Fruit fly (Drosophila melanogaster) whole organism, embryonic: ENCODE measurements around the gene CG10948.
A peak's percentile ranks its signal among the peaks of the same experiment; 100 is the strongest.

ENCODE experiments used
- Bdp1 ChIP-seq: fragments of 200-800 bp; sonication (Bioruptor generic); optimal IDR thresholded peaks from 3 replicates; lab custom pipeline; 2016; ENCODE audit warnings: missing biosample characterization, missing genetic modification characterization
- C15 ChIP-seq: fragments of 200-800 bp; sonication (Bioruptor generic); IDR thresholded peaks from 3 replicates; pipeline ENCODE4 v1.3.6; 2022; ENCODE audit warnings: missing biosample characterization, missing genetic modification characterization
- CG1024 ChIP-seq: fragments of 200-800 bp; sonication (Bioruptor generic); IDR thresholded peaks from 2 replicates; pipeline ENCODE4 v1.3.6; 2022; ENCODE audit warnings: missing biosample characterization, missing genetic modification characterization
- CG11093 ChIP-seq: fragments of 200-800 bp; sonication (Bioruptor generic); IDR thresholded peaks from 3 replicates; pipeline ENCODE4 v1.3.6; 2022; ENCODE audit warnings: missing biosample characterization, missing genetic modification characterization
- CG12769 ChIP-seq: fragments of 200-800 bp; sonication (Bioruptor generic); optimal IDR thresholded peaks from 2 replicates; lab custom pipeline; 2019; ENCODE audit warnings: missing biosample characterization, mild to moderate bottlenecking, missing genetic modification characterization, moderate library complexity
- CG14441 ChIP-seq: fragments of 200-800 bp; sonication (Bioruptor generic); IDR thresholded peaks from 2 replicates; pipeline ENCODE4 v1.3.6; 2022; ENCODE audit warnings: missing biosample characterization, missing genetic modification characterization
- CG14965 ChIP-seq: fragments of 200-800 bp; sonication (Bioruptor generic); optimal IDR thresholded peaks from 2 replicates; lab custom pipeline; 2016; ENCODE audit warnings: missing biosample characterization, missing genetic modification characterization, borderline replicate concordance
- CG15696 ChIP-seq: fragments of 200-800 bp; sonication (Bioruptor generic); optimal IDR thresholded peaks from 2 replicates; lab custom pipeline; 2019; ENCODE audit warnings: missing biosample characterization, mild to moderate bottlenecking, missing genetic modification characterization, moderate library complexity
- CG1647 ChIP-seq: fragments of 200-800 bp; sonication (Bioruptor generic); optimal IDR thresholded peaks from 3 replicates; lab custom pipeline; 2016; ENCODE audit warnings: missing biosample characterization, missing genetic modification characterization
- CG2129 ChIP-seq: fragments of 200-800 bp; sonication (Bioruptor generic); IDR thresholded peaks from 2 replicates; pipeline ENCODE4 v1.3.6; 2022; ENCODE audit warnings: missing biosample characterization, missing genetic modification characterization; ENCODE audit not compliant: partially characterized antibody
- CG2199 ChIP-seq: fragments of 200-800 bp; sonication (Bioruptor generic); IDR thresholded peaks from 3 replicates; pipeline ENCODE4 v1.3.6; 2022; ENCODE audit warnings: missing biosample characterization, missing genetic modification characterization
- CG2678 ChIP-seq: fragments of 200-800 bp; sonication (Bioruptor generic); optimal IDR thresholded peaks from 3 replicates; lab custom pipeline; 2019; ENCODE audit warnings: missing biosample characterization, mild to moderate bottlenecking, missing genetic modification characterization, moderate library complexity
- CG3065 ChIP-seq: fragments of 200-800 bp; sonication (Bioruptor generic); optimal IDR thresholded peaks from 2 replicates; lab custom pipeline; 2016; ENCODE audit warnings: missing biosample characterization, missing genetic modification characterization
- CG33557 ChIP-seq: fragments of 200-800 bp; sonication (Bioruptor generic); optimal IDR thresholded peaks from 2 replicates; lab custom pipeline; 2019; ENCODE audit warnings: missing biosample characterization, mild to moderate bottlenecking, missing genetic modification characterization, moderate library complexity
- CG3407 ChIP-seq: fragments of 200-800 bp; sonication (Bioruptor generic); optimal IDR thresholded peaks from 2 replicates; lab custom pipeline; 2018; ENCODE audit warnings: missing biosample characterization, mild to moderate bottlenecking, missing genetic modification characterization
- CG4820 ChIP-seq: fragments of 200-800 bp; sonication (Bioruptor generic); optimal IDR thresholded peaks from 3 replicates; lab custom pipeline; 2016; ENCODE audit warnings: missing biosample characterization, missing genetic modification characterization
- CG6689 ChIP-seq: fragments of 200-800 bp; sonication (Bioruptor generic); IDR thresholded peaks from 2 replicates; pipeline ENCODE4 v1.3.6; 2022; ENCODE audit warnings: missing biosample characterization, missing genetic modification characterization
- CG7987 ChIP-seq: fragments of 200-800 bp; sonication (Bioruptor generic); optimal IDR thresholded peaks from 2 replicates; lab custom pipeline; 2018; ENCODE audit warnings: missing biosample characterization, mild to moderate bottlenecking, missing genetic modification characterization, moderate library complexity
- CG8290 ChIP-seq, 3 experiments: fragments of 200-800 bp; sonication (Bioruptor generic); optimal IDR thresholded peaks; 2 replicates each; lab custom pipeline; 2016 to 2019; ENCODE audit warnings: missing biosample characterization in 3 of 3, missing genetic modification characterization in 3 of 3, mild to moderate bottlenecking in 2 of 3, moderate library complexity in 1 of 3
- Chrac-16 ChIP-seq: fragments of 200-800 bp; sonication (Bioruptor generic); optimal IDR thresholded peaks from 3 replicates; lab custom pipeline; 2016; ENCODE audit warnings: missing biosample characterization, missing genetic modification characterization
- Dbx ChIP-seq: fragments of 200-800 bp; sonication (Bioruptor generic); IDR thresholded peaks from 3 replicates; pipeline ENCODE4 v1.3.6; 2022; ENCODE audit warnings: missing biosample characterization, missing genetic modification characterization
- Dip2 ChIP-seq: fragments of 200-800 bp; sonication (Bioruptor generic); IDR thresholded peaks from 2 replicates; pipeline ENCODE4 v1.3.6; 2022; ENCODE audit warnings: missing biosample characterization, missing genetic modification characterization
- E2f1 ChIP-seq: fragments of 200-800 bp; sonication (Bioruptor generic); IDR thresholded peaks from 2 replicates; pipeline ENCODE4 v1.3.6; 2022; ENCODE audit warnings: missing biosample characterization, missing genetic modification characterization
- Hmr ChIP-seq: fragments of 200-800 bp; sonication (Bioruptor generic); optimal IDR thresholded peaks from 3 replicates; lab custom pipeline; 2017; ENCODE audit warnings: mild to moderate bottlenecking, missing biosample characterization, missing genetic modification reagents, missing genetic modification characterization
- Med ChIP-seq: fragments of 200-800 bp; sonication (Bioruptor generic); peaks from one replicate; lab custom pipeline; 2016; ENCODE audit warnings: missing biosample characterization, missing genetic modification characterization, mild to moderate bottlenecking, inconsistent platforms, moderate library complexity
- Nf-YA ChIP-seq: fragments of 200-800 bp; sonication (Bioruptor generic); IDR thresholded peaks from 2 replicates; pipeline ENCODE4 v1.3.6; 2022; ENCODE audit warnings: missing biosample characterization, missing genetic modification characterization
- PHDP ChIP-seq: fragments of 200-800 bp; sonication (Bioruptor generic); optimal IDR thresholded peaks from 3 replicates; lab custom pipeline; 2018; ENCODE audit warnings: missing biosample characterization, mild to moderate bottlenecking, missing genetic modification characterization, moderate library complexity
- Rfx ChIP-seq: fragments of 200-800 bp; sonication (Bioruptor generic); IDR thresholded peaks from 2 replicates; pipeline ENCODE4 v1.3.6; 2022; ENCODE audit warnings: missing biosample characterization, missing genetic modification characterization
- abd-A ChIP-seq: fragments of 200-800 bp; sonication (Bioruptor generic); optimal IDR thresholded peaks from 3 replicates; lab custom pipeline; 2019; ENCODE audit warnings: missing biosample characterization, mild to moderate bottlenecking, missing genetic modification characterization, moderate library complexity
- crol ChIP-seq: fragments of 200-800 bp; sonication (Bioruptor generic); IDR thresholded peaks from 2 replicates; pipeline ENCODE4 v1.3.6; 2022; ENCODE audit warnings: missing biosample characterization, missing genetic modification characterization
- dan ChIP-seq: fragments of 200-800 bp; sonication (Bioruptor generic); IDR thresholded peaks from 2 replicates; pipeline ENCODE4 v1.3.6; 2022; ENCODE audit warnings: missing biosample characterization, missing genetic modification characterization
- dimm ChIP-seq: fragments of 200-800 bp; sonication (Bioruptor generic); IDR thresholded peaks from 2 replicates; pipeline ENCODE4 v1.3.6; 2022; ENCODE audit warnings: missing biosample characterization, missing genetic modification characterization
- dysf ChIP-seq: fragments of 200-800 bp; sonication (Bioruptor generic); IDR thresholded peaks from 3 replicates; pipeline ENCODE4 v1.3.6; 2022; ENCODE audit warnings: missing biosample characterization, missing genetic modification characterization
- fu2 ChIP-seq: fragments of 200-800 bp; sonication (Bioruptor generic); optimal IDR thresholded peaks from 2 replicates; lab custom pipeline; 2016; ENCODE audit warnings: missing biosample characterization, missing genetic modification characterization
- gsb ChIP-seq: fragments of 200-800 bp; sonication (Bioruptor generic); IDR thresholded peaks from 2 replicates; pipeline ENCODE4 v1.3.6; 2022; ENCODE audit warnings: missing biosample characterization, missing genetic modification characterization
- ham ChIP-seq: fragments of 200-800 bp; sonication (Bioruptor generic); IDR thresholded peaks from 2 replicates; pipeline ENCODE4 v1.3.6; 2022; ENCODE audit warnings: missing biosample characterization, missing genetic modification characterization
- kah ChIP-seq: fragments of 200-800 bp; sonication (Bioruptor generic); optimal IDR thresholded peaks from 2 replicates; lab custom pipeline; 2018; ENCODE audit warnings: missing biosample characterization, mild to moderate bottlenecking, missing genetic modification characterization
- onecut ChIP-seq: fragments of 200-800 bp; sonication (Bioruptor generic); IDR thresholded peaks from 2 replicates; pipeline ENCODE4 v1.3.6; 2022; ENCODE audit warnings: missing biosample characterization, missing genetic modification characterization
- otp ChIP-seq: fragments of 200-800 bp; sonication (Bioruptor generic); IDR thresholded peaks from 3 replicates; pipeline ENCODE4, ENCODE4 v1.3.6; 2022; ENCODE audit warnings: missing biosample characterization, missing genetic modification characterization
- pros ChIP-seq: fragments of 200-800 bp; sonication (Bioruptor generic); optimal IDR thresholded peaks from 3 replicates; lab custom pipeline; 2019; ENCODE audit warnings: missing biosample characterization, mild to moderate bottlenecking, missing genetic modification characterization, moderate library complexity
- schlank ChIP-seq: fragments of 200-800 bp; sonication (Bioruptor generic); optimal IDR thresholded peaks from 2 replicates; lab custom pipeline; 2018; ENCODE audit warnings: missing biosample characterization, mild to moderate bottlenecking, missing genetic modification characterization
- sd ChIP-seq: fragments of 200-800 bp; sonication (Bioruptor generic); optimal IDR thresholded peaks from 3 replicates; lab custom pipeline; 2018; ENCODE audit warnings: missing biosample characterization, mild to moderate bottlenecking, missing genetic modification characterization, moderate library complexity
- sens-2 ChIP-seq: fragments of 200-800 bp; sonication (Bioruptor generic); IDR thresholded peaks from 2 replicates; pipeline ENCODE4 v1.3.6; 2022; ENCODE audit warnings: missing biosample characterization, missing genetic modification characterization
- sima ChIP-seq: fragments of 200-800 bp; sonication (Bioruptor generic); optimal IDR thresholded peaks from 2 replicates; lab custom pipeline; 2016; ENCODE audit warnings: missing biosample characterization, missing genetic modification characterization
- so ChIP-seq: fragments of 200-800 bp; sonication (Bioruptor generic); IDR thresholded peaks from 3 replicates; pipeline ENCODE4 v1.3.6; 2022; ENCODE audit warnings: missing biosample characterization, missing genetic modification characterization
- sr ChIP-seq: fragments of 200-800 bp; sonication (Bioruptor generic); IDR thresholded peaks from 3 replicates; pipeline ENCODE4 v1.3.6; 2022; ENCODE audit warnings: missing biosample characterization, missing genetic modification characterization
- unpg ChIP-seq: fragments of 200-800 bp; sonication (Bioruptor generic); optimal IDR thresholded peaks from 3 replicates; lab custom pipeline; 2018; ENCODE audit warnings: missing biosample characterization, mild to moderate bottlenecking, missing genetic modification characterization, moderate library complexity
- wor ChIP-seq: fragments of 200-800 bp; sonication (Bioruptor generic); IDR thresholded peaks from 2 replicates; pipeline ENCODE4 v1.3.6; 2022; ENCODE audit warnings: missing biosample characterization, missing genetic modification characterization

The CG10948 gene

DNA sequence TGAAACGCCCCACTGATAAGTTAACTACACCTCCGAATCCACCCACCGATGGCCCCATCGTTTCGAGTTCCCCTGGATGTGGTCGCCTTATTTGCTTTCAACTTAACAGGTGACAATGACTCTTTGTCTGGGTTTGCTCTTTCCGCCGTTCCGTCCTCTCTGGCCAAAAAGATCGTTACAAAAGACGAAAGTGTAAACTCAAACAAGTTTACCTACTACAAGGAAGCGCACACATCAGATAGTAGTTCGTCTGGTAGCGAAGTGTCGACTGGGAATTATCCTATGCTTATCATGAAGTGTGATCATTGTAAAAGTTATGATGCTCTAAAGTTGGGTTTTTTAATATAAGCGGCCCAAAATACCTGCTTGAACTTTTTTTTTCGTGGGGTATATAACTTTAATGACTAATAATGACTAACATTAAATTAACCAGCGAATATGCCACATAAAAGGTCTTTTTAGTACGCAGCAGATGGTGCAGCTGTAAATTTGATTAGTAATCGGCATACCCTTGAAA, 51.1 kb downstream of the CG10948 start (continued):
- peak; percentile 0 for TF ChIP-seq fu2 (GFP tag; lab: Kevin White, UChicago)
- peak; percentile 39 for TF ChIP-seq PHDP
- peak; percentile 32 for TF ChIP-seq CG2678 (tag; lab: Kevin White, UChicago)
- TF ChIP-seq CG3407 (GFP tag; lab: Kevin White, UChicago), result peak; percentile 27
- no peak for TF ChIP-seq ham (GFP tag; lab: Robert Waterston, UW)
- peak; percentile 29; the same call in 1 of the 2 replicates for TF ChIP-seq CG6689 (GFP tag; lab: Robert Waterston, UW)

DNA sequence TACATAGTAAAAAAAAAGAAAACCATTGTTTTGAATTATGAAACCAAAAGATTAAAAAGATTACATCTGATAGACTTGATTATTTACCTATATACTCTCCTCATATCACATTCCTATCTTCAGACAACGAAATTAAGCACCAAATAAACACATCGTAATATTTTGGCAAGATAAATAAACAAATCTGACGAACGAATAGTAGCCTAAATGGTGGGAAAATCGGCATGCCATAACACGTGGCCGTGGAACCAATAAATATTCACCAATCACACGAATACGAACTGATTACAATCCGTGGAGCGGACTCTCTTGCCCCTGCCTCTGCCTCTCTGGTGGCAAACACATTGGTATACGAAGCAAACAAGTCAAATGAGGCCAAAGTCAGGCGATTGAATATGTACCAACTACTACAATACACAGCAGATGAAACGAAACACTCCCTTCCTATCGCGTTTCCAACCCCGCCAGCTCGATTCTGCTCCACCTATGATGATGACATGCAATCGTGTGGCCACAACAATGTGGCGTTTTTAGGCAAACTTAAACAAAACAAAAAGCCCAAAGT, 53.8 kb downstream of the CG10948 start:
- TF ChIP-seq Med (GFP tag; lab: Kevin White, UChicago) (peak; percentile 78), CG33557 (GFP tag; lab: Kevin White, UChicago) (no peak), Hmr (no peak), gsb (GFP tag; lab: Robert Waterston, UW) (peak; percentile 6; the same call in 1 of the 2 replicates), CG12769 (tag; lab: Kevin White, UChicago) (peak; percentile 45), schlank (tag; lab: Kevin White, UChicago) (peak; percentile 9), abd-A (tag; lab: Kevin White, UChicago) (peak; percentile 35), wor (GFP tag; lab: Robert Waterston, UW) (no peak), CG2129 (GFP tag; lab: Robert Waterston, UW) (no peak), sr (GFP tag; lab: Robert Waterston, UW) (no peak), dan (no peak), Nf-YA (GFP tag; lab: Robert Waterston, UW) (no peak), CG11093 (GFP tag; lab: Robert Waterston, UW) (no peak), CG7987 (GFP tag; lab: Kevin White, UChicago) (peak; percentile 48), crol (GFP tag; lab: Robert Waterston, UW) (peak; percentile 83), dysf (no peak), so (GFP tag; lab: Robert Waterston, UW) (peak; percentile 42; the same call in 1 of the 3 replicates), onecut (GFP tag; lab: Robert Waterston, UW) (0 out of 2 replicates have a peak, but pooled peaks have one; percentile 9), dimm (GFP tag; lab: Robert Waterston, UW) (no peak), CG8290 (GFP tag; optimal IDR thresholded peaks at IDR 0.05; lab: Kevin White, UChicago) (no peak), CG8290 (tag; optimal IDR thresholded peaks at IDR 0.05; lab: Kevin White, UChicago) (peak in 1 of 2 experiments; percentile 46), CG3065 (GFP tag; lab: Kevin White, UChicago) (no peak), sens-2 (no peak), sd (peak; percentile 52), Bdp1 (GFP tag; lab: Kevin White, UChicago) (no peak), CG2199 (GFP tag; lab: Robert Waterston, UW) (peak; percentile 74; the same call in 1 of the 3 replicates), unpg (no peak), Chrac-16 (GFP tag; lab: Kevin White, UChicago) (no peak), pros (GFP tag; lab: Kevin White, UChicago) (no peak), sima (no peak), CG4820 (GFP tag; lab: Kevin White, UChicago) (no peak), otp (no peak), Rfx (GFP tag; lab: Robert Waterston, UW) (peak; percentile 32; the same call in 1 of the 2 replicates), Dip2 (GFP tag; lab: Robert Waterston, UW) (no peak), CG1647 (GFP tag; lab: Kevin White, UChicago) (no peak), CG1024 (GFP tag; lab: Robert Waterston, UW) (0 out of 2 replicates have a peak, but pooled peaks have one; percentile 20), CG15696 (no peak), C15 (GFP tag; lab: Robert Waterston, UW) (no peak), E2f1 (GFP tag; lab: Robert Waterston, UW) (peak; percentile 22; the same call in 1 of the 2 replicates), CG14441 (0 out of 2 replicates have a peak, but pooled peaks have one; percentile 8), kah (no peak), CG14965 (GFP tag; lab: Kevin White, UChicago) (no peak), Dbx (GFP tag; lab: Robert Waterston, UW) (no peak)
